Worm (Caenorhabditis elegans) whole organism, young adult: ENCODE data around the gene zipt-9.

ENCODE experiments used
- F10E7.11 ChIP-seq: sonication (generic microtip); optimal IDR thresholded peaks from 2 replicates; lab custom pipeline; 2017; ENCODE audit warnings: mild to moderate bottlenecking, missing genetic modification characterization, moderate library complexity, missing compliant biosample characterization
- akir-1 ChIP-seq: fragments of 200-800 bp; sonication (Bioruptor generic); optimal IDR thresholded peaks from 2 replicates; lab custom pipeline; 2018; ENCODE audit warnings: mild to moderate bottlenecking, missing genetic modification characterization, moderate library complexity, missing compliant biosample characterization
- cebp-2 ChIP-seq: fragments of 200-800 bp; sonication (Bioruptor generic); IDR thresholded peaks from 2 replicates; pipeline ENCODE4 v1.3.6; 2022; ENCODE audit warnings: missing genetic modification characterization, missing compliant biosample characterization
- ceh-79 ChIP-seq: sonication (generic microtip); optimal IDR thresholded peaks from 2 replicates; lab custom pipeline; 2017; ENCODE audit warnings: mild to moderate bottlenecking, missing genetic modification characterization, missing compliant biosample characterization
- mes-4 ChIP-seq: sonication (generic microtip); optimal IDR thresholded peaks from 2 replicates; lab custom pipeline; 2016; ENCODE audit warnings: missing genotype, missing genetic modification characterization, missing compliant biosample characterization
- nhr-179 ChIP-seq: sonication (generic microtip); optimal IDR thresholded peaks from 2 replicates; lab custom pipeline; 2016; ENCODE audit warnings: mild to moderate bottlenecking, missing genetic modification characterization, missing compliant biosample characterization
- snpc-3.4 ChIP-seq: sonication (generic microtip); optimal IDR thresholded peaks from 2 replicates; lab custom pipeline; 2017; ENCODE audit warnings: missing genetic modification characterization, mild to moderate bottlenecking, missing compliant biosample characterization, antibody characterized with exemption, moderate library complexity, missing genotype, missing genetic modification reagents
- unc-62 ChIP-seq: fragments of 150-350 bp; optimal IDR thresholded peaks from 2 replicates; lab custom pipeline; 2014; ENCODE audit warnings: missing biosample characterization, missing genetic modification reagents, missing genetic modification characterization

ce11 chrV:13763723-13764122 lies 48.6 kb upstream of the zipt-9 start:
- TF ChIP-seq nhr-179 = no peak
- TF ChIP-seq snpc-3.4 (tag; lab: Kevin White, UChicago) = no peak
- TF ChIP-seq cebp-2 (GFP tag; lab: Robert Waterston, UW) = no peak
- no peak for TF ChIP-seq ceh-79 (tag; lab: Kevin White, UChicago)
- TF ChIP-seq F10E7.11 (tag; lab: Kevin White, UChicago) = no peak
- no peak for TF ChIP-seq akir-1
- no peak for TF ChIP-seq unc-62 (GFP tag; lab: Kevin White, UChicago)
- no peak for TF ChIP-seq mes-4 (tag; lab: Kevin White, UChicago)
